Fruit fly (Drosophila melanogaster): ENCODE results near the gene Ho.

The Ho gene

dm6 chr3R:11650105-11651039 is 29.2 kb upstream of the Ho start, which contains the start of the genes Csk and Elp1 (continued):
- TF ChIP-seq CG8281 (tag; optimal IDR thresholded peaks at IDR 0.05): peak; percentile 5

dm6 chr3R:11655873-11656374 is 23.6 kb upstream of the Ho start, which contains the start of gene CG42327:
Gene CG42327, plus strand, starts transcription at chr3R:11656149.
- peak; percentile 94 for TF ChIP-seq lmd (GFP tag; IDR thresholded peaks at IDR 0.05)
- peak; percentile 88 for TF ChIP-seq lilli (GFP tag; optimal IDR thresholded peaks at IDR 0.05)
- peak; percentile 24 for TF ChIP-seq bigmax (GFP tag; optimal IDR thresholded peaks at IDR 0.05)
- TF ChIP-seq CG11560 (tag; IDR thresholded peaks at IDR 0.05): peak; percentile 68
- no peak; the same call in 1 of the 2 replicates for TF ChIP-seq unc-4 (GFP tag; IDR thresholded peaks at IDR 0.05; ENCODE audit: partially characterized antibody)
- TF ChIP-seq lbe (GFP tag; optimal IDR thresholded peaks at IDR 0.05): peak; percentile 93
- TF ChIP-seq zfh2 (GFP tag; optimal IDR thresholded peaks at IDR 0.05): peak; percentile 20
- no peak; the same call in 1 of the 3 replicates for TF ChIP-seq z (GFP tag; IDR thresholded peaks at IDR 0.05)
- TF ChIP-seq gsb (GFP tag; IDR thresholded peaks at IDR 0.05): peak; percentile 79
- peak; percentile 77 for TF ChIP-seq CG34376 (GFP tag; optimal IDR thresholded peaks at IDR 0.05)
- TF ChIP-seq psq (GFP tag; optimal IDR thresholded peaks at IDR 0.05): peak; percentile 87
- TF ChIP-seq CG10979 (tag; optimal IDR thresholded peaks at IDR 0.05): peak; percentile 96
- peak; percentile 79 for TF ChIP-seq trh (GFP tag; optimal IDR thresholded peaks at IDR 0.05)
- peak; percentile 93 for TF ChIP-seq CG10462 (GFP tag; optimal IDR thresholded peaks at IDR 0.05)
- TF ChIP-seq caup (GFP tag; optimal IDR thresholded peaks at IDR 0.05; ENCODE audit: severe bottlenecking): peak; percentile 89
- peak; percentile 88 for TF ChIP-seq croc (GFP tag; conservative IDR thresholded peaks at IDR 0.05)
- no peak for TF ChIP-seq emc (GFP tag; optimal IDR thresholded peaks at IDR 0.05)
- TF ChIP-seq chn (GFP tag; optimal IDR thresholded peaks at IDR 0.05): peak; percentile 92
- TF ChIP-seq Elba2 (GFP tag; optimal IDR thresholded peaks at IDR 0.05): peak; percentile 51
- peak; percentile 91 for TF ChIP-seq wdn (GFP tag; IDR thresholded peaks at IDR 0.05)
- peak; percentile 81 for TF ChIP-seq Mes4 (GFP tag; optimal IDR thresholded peaks at IDR 0.05)
- peak; percentile 73 to 89 for TF ChIP-seq chif (GFP tag; optimal IDR thresholded peaks at IDR 0.05)
- peak; percentile 88 for TF ChIP-seq CG5245 (GFP tag; optimal IDR thresholded peaks at IDR 0.05)
- TF ChIP-seq H2.0 (GFP tag; IDR thresholded peaks at IDR 0.05): peak; percentile 93
- no peak for TF ChIP-seq br (optimal IDR thresholded peaks at IDR 0.05)
- peak; percentile 97 for TF ChIP-seq ase (GFP tag; IDR thresholded peaks at IDR 0.05)
- TF ChIP-seq CG11247 (GFP tag; IDR thresholded peaks at IDR 0.05): peak; percentile 91
- no peak for TF ChIP-seq Sin3A (optimal IDR thresholded peaks at IDR 0.05)
- TF ChIP-seq CG1529 (GFP tag; optimal IDR thresholded peaks at IDR 0.05): peak; percentile 92
- TF ChIP-seq CG12659 (GFP tag; optimal IDR thresholded peaks at IDR 0.05): peak; percentile 95
- TF ChIP-seq fu2 (GFP tag; optimal IDR thresholded peaks at IDR 0.05): peak; percentile 65
- TF ChIP-seq dpn (GFP tag; optimal IDR thresholded peaks at IDR 0.05): peak; percentile 73 to 94
- TF ChIP-seq bab2 (GFP tag; optimal IDR thresholded peaks at IDR 0.05): peak; percentile 80
- peak; percentile 94 for TF ChIP-seq esg (GFP tag; conservative IDR thresholded peaks at IDR 0.05)
- TF ChIP-seq tin (GFP tag; optimal IDR thresholded peaks at IDR 0.05): peak; percentile 94
- TF ChIP-seq CG1647 (GFP tag; optimal IDR thresholded peaks at IDR 0.05): peak; percentile 64
- peak; percentile 95 for TF ChIP-seq CG18599 (GFP tag; optimal IDR thresholded peaks at IDR 0.05)
- peak; percentile 79 for TF ChIP-seq shn (GFP tag; optimal IDR thresholded peaks at IDR 0.05)
- TF ChIP-seq unpg (GFP tag; optimal IDR thresholded peaks at IDR 0.05): peak; percentile 97
- peak in 1 of 2 experiments; percentile 80 for TF ChIP-seq eve (GFP tag; optimal IDR thresholded peaks at IDR 0.05)
- no peak for TF ChIP-seq grn (GFP tag; optimal IDR thresholded peaks at IDR 0.05)
- TF ChIP-seq CG15269 (tag; optimal IDR thresholded peaks at IDR 0.05): peak; percentile 94
- peak; percentile 88 for TF ChIP-seq CG3065 (GFP tag; optimal IDR thresholded peaks at IDR 0.05)
- peak; percentile 100 for TF ChIP-seq CG4707 (GFP tag; optimal IDR thresholded peaks at IDR 0.05)
- peak; percentile 86 for TF ChIP-seq CG11723 (GFP tag; optimal IDR thresholded peaks at IDR 0.05)
- peak; percentile 94 for TF ChIP-seq CG13424 (tag; optimal IDR thresholded peaks at IDR 0.05)
